Worm (Caenorhabditis elegans): ENCODE measurements around the gene Y50D4B.1.
A peak's percentile ranks its signal among the peaks of the same experiment; 100 is the strongest.

Y50D4B.1 gene

DNA sequence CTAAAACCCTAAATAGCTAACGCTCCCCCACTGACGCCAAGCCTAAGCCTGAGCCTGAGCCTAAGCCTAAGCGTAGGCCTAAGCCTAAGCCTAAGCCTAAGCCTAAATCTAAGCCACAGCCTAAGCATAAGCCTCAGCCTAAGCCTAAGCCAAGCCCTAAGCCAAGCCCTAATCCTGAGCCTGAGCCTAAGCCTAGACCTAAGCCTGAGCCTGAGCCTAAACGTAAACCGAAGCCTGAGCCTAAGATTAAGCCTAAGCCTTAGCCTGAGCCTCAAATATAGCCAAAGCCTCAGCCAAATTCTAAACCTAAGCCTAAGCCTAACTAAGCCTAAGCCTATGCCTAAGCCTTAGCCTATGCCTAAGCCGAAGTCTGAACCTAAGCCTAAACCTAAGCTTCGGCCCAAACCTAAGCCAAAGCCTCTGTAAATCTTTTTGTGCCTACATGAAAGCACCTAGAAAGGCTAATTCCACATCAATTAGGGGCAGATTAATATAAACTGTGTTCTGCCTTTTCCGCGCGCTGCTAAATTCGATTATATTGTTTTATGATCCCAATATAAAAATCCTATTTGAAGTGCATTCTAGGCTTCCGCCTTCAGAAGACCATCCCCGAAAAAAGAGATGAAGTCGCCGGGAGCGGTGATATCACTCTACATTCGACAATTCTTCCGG is 52.5 kb downstream of the Y50D4B.1 start, which contains the start of gene ptr-16:
Gene ptr-16 (plus strand): TSS at position 622 of the 672 bp plus-strand sequence.
- TF ChIP-seq pes-1 (GFP tag; IDR thresholded peaks at IDR 0.05): no peak
- TF ChIP-seq tra-4 (tag; optimal IDR thresholded peaks at IDR 0.05): no peak
- no peak for TF ChIP-seq scrt-1 (GFP tag; IDR thresholded peaks at IDR 0.05)
- TF ChIP-seq ceh-36 (tag; optimal IDR thresholded peaks at IDR 0.05): peak; percentile 86

ce11 chrV:1170591-1170990 is 57.8 kb downstream of the Y50D4B.1 start:
- TF ChIP-seq ceh-36 (tag; optimal IDR thresholded peaks at IDR 0.05): peak; percentile 86
- no peak for TF ChIP-seq pes-1 (GFP tag; IDR thresholded peaks at IDR 0.05)
- TF ChIP-seq scrt-1 (GFP tag; IDR thresholded peaks at IDR 0.05): no peak

DNA sequence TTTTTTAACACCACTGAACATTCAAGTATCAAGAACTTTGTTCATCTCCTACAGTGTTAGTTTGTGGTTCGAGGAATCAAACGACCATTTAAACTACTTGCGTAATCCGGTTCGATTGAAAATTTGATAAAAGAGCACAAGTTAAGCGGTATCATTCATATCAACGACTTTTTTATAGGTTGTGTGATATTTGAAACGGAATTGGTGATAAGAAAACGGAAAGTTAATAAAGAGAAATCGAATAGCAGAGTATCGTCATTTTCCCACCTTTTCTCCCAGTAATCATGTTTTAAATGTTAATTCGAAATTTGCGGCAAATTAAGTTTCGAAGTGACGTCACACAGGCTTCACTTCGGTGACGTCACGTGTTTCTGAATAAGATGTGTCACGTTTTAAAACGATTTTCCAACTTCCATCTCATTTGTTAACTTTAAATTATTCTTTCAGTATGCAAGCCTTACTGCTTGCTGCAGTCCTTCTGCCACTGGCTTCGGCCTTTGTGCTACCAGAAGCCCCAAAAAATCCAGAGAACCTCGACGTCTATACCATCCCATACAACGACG is 63.6 kb downstream of the Y50D4B.1 start, which contains the start of gene T21H3.1:
Gene T21H3.1 (plus strand): TSS at position 448 of the 563 bp plus-strand sequence.
- TF ChIP-seq sea-1 (GFP tag; conservative IDR thresholded peaks at IDR 0.05) (no peak), flt-1 (GFP tag; IDR thresholded peaks at IDR 0.05) (no peak), ama-1 (optimal IDR thresholded peaks at IDR 0.05) (no peak), aly-1 (tag; optimal IDR thresholded peaks at IDR 0.05) (no peak), ets-7 (tag; optimal IDR thresholded peaks at IDR 0.05) (no peak), hnd-1 (tag; optimal IDR thresholded peaks at IDR 0.05) (no peak), F13C5.2 (tag; optimal IDR thresholded peaks at IDR 0.05) (no peak), pes-1 (GFP tag; IDR thresholded peaks at IDR 0.05) (no peak), scrt-1 (GFP tag; IDR thresholded peaks at IDR 0.05) (no peak), hmg-4 (GFP tag; optimal IDR thresholded peaks at IDR 0.05) (no peak), ceh-13 (GFP tag; optimal IDR thresholded peaks at IDR 0.05) (no peak), tbx-11 (GFP tag; IDR thresholded peaks at IDR 0.05) (no peak), ceh-36 (tag; optimal IDR thresholded peaks at IDR 0.05) (no peak), B0310.2 (tag; optimal IDR thresholded peaks at IDR 0.05) (no peak), hmbx-1 (tag; optimal IDR thresholded peaks at IDR 0.05) (no peak), tbx-37 (GFP tag; conservative IDR thresholded peaks at IDR 0.05) (no peak)
